Worm (Caenorhabditis elegans) whole organism, early embryonic: ENCODE data around the gene Y53C12A.7.

ENCODE experiments used
- F13C5.2 ChIP-seq: sonication (generic microtip); optimal IDR thresholded peaks from 2 replicates; lab custom pipeline; 2017; ENCODE audit warnings: mild to moderate bottlenecking, missing genetic modification characterization, inconsistent platforms, missing compliant biosample characterization
- aly-1 ChIP-seq: sonication (generic microtip); optimal IDR thresholded peaks from 2 replicates; lab custom pipeline; 2016; ENCODE audit warnings: missing genetic modification characterization, missing compliant biosample characterization
- ama-1 ChIP-seq: fragments of 150-350 bp; optimal IDR thresholded peaks from 2 replicates; lab custom pipeline; 2014
- ceh-13 ChIP-seq: fragments of 200-800 bp; sonication (Bioruptor generic); optimal IDR thresholded peaks from 2 replicates; lab custom pipeline; 2018; ENCODE audit warnings: mild to moderate bottlenecking, missing genetic modification characterization, missing compliant biosample characterization
- ceh-36 ChIP-seq: sonication (generic microtip); optimal IDR thresholded peaks from 2 replicates; lab custom pipeline; 2016; ENCODE audit warnings: missing genetic modification characterization, inconsistent platforms, missing compliant biosample characterization
- ets-7 ChIP-seq: sonication (generic microtip); optimal IDR thresholded peaks from 2 replicates; lab custom pipeline; 2016; ENCODE audit warnings: missing genotype, missing genetic modification characterization, missing compliant biosample characterization
- flt-1 ChIP-seq: fragments of 200-800 bp; sonication (Bioruptor generic); IDR thresholded peaks from 2 replicates; pipeline ENCODE4 v1.3.6; 2022; ENCODE audit warnings: missing genetic modification characterization, missing compliant biosample characterization
- hmbx-1 ChIP-seq: sonication (generic microtip); optimal IDR thresholded peaks from 2 replicates; lab custom pipeline; 2016; ENCODE audit warnings: mild to moderate bottlenecking, missing genetic modification characterization, missing compliant biosample characterization
- hmg-4 ChIP-seq: fragments of 200-800 bp; sonication (Bioruptor generic); optimal IDR thresholded peaks from 2 replicates; lab custom pipeline; 2018; ENCODE audit warnings: mild to moderate bottlenecking, missing genetic modification characterization, missing compliant biosample characterization
- hnd-1 ChIP-seq: sonication (generic microtip); optimal IDR thresholded peaks from 2 replicates; lab custom pipeline; 2016; ENCODE audit warnings: missing genetic modification characterization, missing compliant biosample characterization
- pes-1 ChIP-seq: fragments of 200-800 bp; sonication (Bioruptor generic); IDR thresholded peaks from 2 replicates; pipeline ENCODE4 v1.3.6; 2022; ENCODE audit warnings: missing genetic modification reagents, missing genetic modification characterization, missing compliant biosample characterization
- scrt-1 ChIP-seq: fragments of 200-800 bp; sonication (Bioruptor generic); IDR thresholded peaks from 2 replicates; pipeline ENCODE4 v1.3.6; 2022; ENCODE audit warnings: missing genetic modification characterization, missing compliant biosample characterization
- sea-1 ChIP-seq: fragments of 200-800 bp; sonication (Bioruptor generic); conservative IDR thresholded peaks from 2 replicates; pipeline ENCODE4 v1.3.6; 2022; ENCODE audit warnings: missing genetic modification characterization, missing compliant biosample characterization
- tbx-11 ChIP-seq: fragments of 200-800 bp; sonication (Bioruptor generic); IDR thresholded peaks from 2 replicates; pipeline ENCODE4 v1.3.6; 2022; ENCODE audit warnings: missing genetic modification characterization, missing compliant biosample characterization
- tbx-37 ChIP-seq: fragments of 200-800 bp; sonication (Bioruptor generic); conservative IDR thresholded peaks from 2 replicates; pipeline ENCODE4 v1.3.6; 2022; ENCODE audit warnings: missing genetic modification reagents, missing genetic modification characterization, missing compliant biosample characterization
- tra-4 ChIP-seq: sonication (generic microtip); optimal IDR thresholded peaks from 2 replicates; lab custom pipeline; 2017; ENCODE audit warnings: missing genetic modification characterization, missing compliant biosample characterization

Y53C12A.7 gene

ce11 chrII:9742784-9743183 lies 42.4 kb downstream of the Y53C12A.7 start, which contains the start of gene pno-1:
TSS of gene pno-1 (minus strand) at chrII:9742884.
- no peak for TF ChIP-seq scrt-1 (GFP tag; lab: Robert Waterston, UW)
- no peak for TF ChIP-seq tbx-11 (GFP tag; lab: Robert Waterston, UW)
- no peak for TF ChIP-seq pes-1 (GFP tag; lab: Robert Waterston, UW)
- no peak for TF ChIP-seq tbx-37 (GFP tag; lab: Robert Waterston, UW)
- TF ChIP-seq tra-4 = no peak
- no peak for TF ChIP-seq ama-1 (lab: Kevin White, UChicago)
- no peak for TF ChIP-seq F13C5.2
- TF ChIP-seq ets-7 (tag; lab: Kevin White, UChicago) = no peak
- TF ChIP-seq hnd-1 (tag; lab: Kevin White, UChicago) = no peak
- TF ChIP-seq sea-1 = no peak
- no peak for TF ChIP-seq hmg-4 (GFP tag; lab: Kevin White, UChicago)
- TF ChIP-seq ceh-36 (tag; lab: Kevin White, UChicago) = no peak
- TF ChIP-seq flt-1 (GFP tag; lab: Robert Waterston, UW) = no peak
- TF ChIP-seq hmbx-1 (tag; lab: Kevin White, UChicago) = no peak
- no peak for TF ChIP-seq aly-1

- TF ChIP-seq ama-1 (lab: Kevin White, UChicago) (no peak), tra-4 (no peak), F13C5.2 (no peak), sea-1 (no peak), hmg-4 (GFP tag; lab: Kevin White, UChicago) (no peak), tbx-11 (GFP tag; lab: Robert Waterston, UW) (no peak), aly-1 (no peak), ceh-13 (no peak)
These were observed 45.7 kb downstream of the Y53C12A.7 start, which contains the start of the genes Y53C12B.1 and nos-3 for ce11 chrII:9746069-9746468. TSS of gene Y53C12B.1 (minus strand) at chrII:9746078. TSS of gene nos-3 (plus strand) at chrII:9746316.
